Worm (Caenorhabditis elegans): ENCODE measurements around the gene T13H5.8.

- TF ChIP-seq gei-8 (GFP tag; optimal IDR thresholded peaks at IDR 0.05) (no peak), arid-1 (GFP tag; conservative IDR thresholded peaks at IDR 0.05) (no peak)
Observed at ce11 chrII:8494228-8494717, 24.0 kb upstream of the T13H5.8 start, which contains the start of gene M05D6.9.
